Worm (Caenorhabditis elegans): ENCODE results near the gene ceph-41.

The ceph-41 gene

DNA sequence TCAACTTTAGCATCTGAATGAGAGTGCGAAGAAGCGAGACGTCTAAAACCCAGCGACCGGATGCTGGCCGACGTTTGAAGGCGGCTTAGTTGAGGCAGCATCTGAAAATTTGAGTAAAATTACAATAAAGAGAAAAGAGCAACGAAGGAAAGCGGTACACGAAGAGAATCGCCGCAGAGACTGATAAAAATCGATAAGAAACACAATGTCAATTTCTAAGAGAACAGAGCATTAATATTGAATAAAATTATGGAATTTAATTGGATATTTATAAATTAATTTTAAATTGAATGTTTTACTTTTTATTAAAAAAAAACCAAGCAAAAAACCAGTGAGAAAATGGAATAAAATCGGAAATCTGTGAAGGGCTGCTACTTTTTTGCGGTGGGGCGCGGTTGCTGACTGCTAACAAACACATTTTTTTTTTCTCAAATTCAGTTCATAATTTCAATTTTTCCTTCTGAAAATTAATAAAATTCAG lies 3.2 kb downstream of the ceph-41 start, which contains the start of the genes ndub-11 and moc-3:
Gene ndub-11, minus strand, starts transcription at position 101 of the 481 bp plus-strand sequence.
Gene moc-3, plus strand, starts transcription at position 431 of the 481 bp plus-strand sequence.
- TF ChIP-seq zfp-2 (tag; optimal IDR thresholded peaks at IDR 0.05) (no peak), attf-4 (tag; optimal IDR thresholded peaks at IDR 0.05) (no peak), lin-38 (GFP tag; IDR thresholded peaks at IDR 0.05) (peak; percentile 73), mes-2 (tag; optimal IDR thresholded peaks at IDR 0.05; ENCODE audit: poor library complexity, severe bottlenecking) (peak; percentile 26), aha-1 (tag) (peak; percentile 13), mep-1 (tag; optimal IDR thresholded peaks at IDR 0.05) (no peak)

DNA sequence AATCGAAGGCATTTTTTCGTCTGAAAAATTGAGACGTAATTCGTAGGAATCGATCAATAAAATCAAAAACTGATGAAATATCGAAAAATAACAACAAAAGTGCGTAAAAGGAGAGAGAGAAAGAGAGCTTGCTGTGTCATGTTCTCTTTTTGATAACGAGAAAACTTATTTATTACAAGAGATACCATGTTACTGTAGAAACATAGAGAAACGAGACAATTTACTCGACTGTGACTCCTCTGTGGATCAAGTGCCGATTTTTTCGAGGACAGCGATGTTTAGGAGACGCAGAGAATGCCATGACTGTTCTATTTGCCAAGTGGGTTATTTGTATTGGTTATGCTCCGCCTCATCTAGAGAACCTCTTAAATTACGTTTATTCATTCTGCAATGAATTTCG lies 6.5 kb downstream of the ceph-41 start, which contains the start of gene sph-1:
Gene sph-1, minus strand, starts transcription at position 23 of the 400 bp plus-strand sequence.
- TF ChIP-seq Y105C5A.15 (GFP tag; IDR thresholded peaks at IDR 0.05) (no peak), unc-62 (GFP tag; optimal IDR thresholded peaks at IDR 0.05 in 1 of 2) (no peak), unc-62 (tag; optimal IDR thresholded peaks at IDR 0.05) (no peak), lim-7 (GFP tag; IDR thresholded peaks at IDR 0.05) (no peak), lin-38 (GFP tag; IDR thresholded peaks at IDR 0.05) (peak; percentile 43), daf-16 (GFP tag; optimal IDR thresholded peaks at IDR 0.05) (no peak), daf-16 (tag; optimal IDR thresholded peaks at IDR 0.05) (peak; percentile 89), hlh-30 (tag; optimal IDR thresholded peaks at IDR 0.05; ENCODE audit: insufficient read depth) (peak; percentile 76), gei-8 (GFP tag; optimal IDR thresholded peaks at IDR 0.05) (no peak), zip-11 (GFP tag; IDR thresholded peaks at IDR 0.05) (no peak), lsy-2 (tag; optimal IDR thresholded peaks at IDR 0.05) (peak in 1 of 2 experiments; percentile 65), nhr-28 (tag; optimal IDR thresholded peaks at IDR 0.05) (peak; percentile 52), ceh-82 (tag; optimal IDR thresholded peaks at IDR 0.05) (no peak), nhr-102 (tag; optimal IDR thresholded peaks at IDR 0.05) (peak; percentile 49), aly-2 (tag; optimal IDR thresholded peaks at IDR 0.05) (no peak), fkh-10 (GFP tag; optimal IDR thresholded peaks at IDR 0.05) (no peak), madf-5 (GFP tag; IDR thresholded peaks at IDR 0.05) (no peak), egl-43 (GFP tag; IDR thresholded peaks at IDR 0.05) (no peak), F49E8.2 (tag; optimal IDR thresholded peaks at IDR 0.05; ENCODE audit: borderline replicate concordance) (no peak), zip-2 (tag; optimal IDR thresholded peaks at IDR 0.05) (no peak), php-3 (GFP tag; IDR thresholded peaks at IDR 0.05) (0 out of 2 replicates have a peak, but pooled peaks have one; percentile 25), pqm-1 (tag; optimal IDR thresholded peaks at IDR 0.05) (peak; percentile 63), T20F7.1 (GFP tag; optimal IDR thresholded peaks at IDR 0.05) (peak; percentile 61), ceh-20 (GFP tag; IDR thresholded peaks at IDR 0.05) (no peak), mep-1 (tag; optimal IDR thresholded peaks at IDR 0.05) (peak; percentile 75), tag-97 (GFP tag; IDR thresholded peaks at IDR 0.05) (no peak), unc-130 (GFP tag; optimal IDR thresholded peaks at IDR 0.05) (no peak), set-16 (GFP tag; IDR thresholded peaks at IDR 0.05) (no peak), lin-15B (tag; optimal IDR thresholded peaks at IDR 0.05) (no peak), unc-39 (tag; optimal IDR thresholded peaks at IDR 0.05) (no peak), F44E2.7 (GFP tag; IDR thresholded peaks at IDR 0.05) (no peak), hmg-1.1 (GFP tag; IDR thresholded peaks at IDR 0.05) (peak; percentile 31; the same call in 1 of the 2 replicates), ctbp-1 (GFP tag; IDR thresholded peaks at IDR 0.05) (no peak), pha-4 (GFP tag; IDR thresholded peaks at IDR 0.05) (no peak; the same call in 1 of the 2 replicates), pha-4 (tag; optimal IDR thresholded peaks at IDR 0.05) (peak; percentile 84), dmd-8 (GFP tag; IDR thresholded peaks at IDR 0.05) (no peak), mxl-3 (GFP tag; optimal IDR thresholded peaks at IDR 0.05) (peak; percentile 15), vab-7 (GFP tag; IDR thresholded peaks at IDR 0.05) (no peak), mdl-1 (tag; optimal IDR thresholded peaks at IDR 0.05) (peak in 1 of 2 experiments; percentile 39), F10B5.3 (tag; optimal IDR thresholded peaks at IDR 0.05) (no peak), tra-1 (GFP tag; IDR thresholded peaks at IDR 0.05) (no peak), nhr-10 (tag; optimal IDR thresholded peaks at IDR 0.05) (peak; percentile 50), lin-13 (GFP tag; optimal IDR thresholded peaks at IDR 0.05) (no peak), lin-39 (tag; optimal IDR thresholded peaks at IDR 0.05) (no peak), lir-3 (tag; optimal IDR thresholded peaks at IDR 0.05) (no peak), duxl-1 (tag; optimal IDR thresholded peaks at IDR 0.05; ENCODE audit: poor library complexity) (no peak), zfp-2 (tag; optimal IDR thresholded peaks at IDR 0.05) (no peak)
